Worm (Caenorhabditis elegans): ENCODE results near the gene rpn-9.

The rpn-9 gene

DNA sequence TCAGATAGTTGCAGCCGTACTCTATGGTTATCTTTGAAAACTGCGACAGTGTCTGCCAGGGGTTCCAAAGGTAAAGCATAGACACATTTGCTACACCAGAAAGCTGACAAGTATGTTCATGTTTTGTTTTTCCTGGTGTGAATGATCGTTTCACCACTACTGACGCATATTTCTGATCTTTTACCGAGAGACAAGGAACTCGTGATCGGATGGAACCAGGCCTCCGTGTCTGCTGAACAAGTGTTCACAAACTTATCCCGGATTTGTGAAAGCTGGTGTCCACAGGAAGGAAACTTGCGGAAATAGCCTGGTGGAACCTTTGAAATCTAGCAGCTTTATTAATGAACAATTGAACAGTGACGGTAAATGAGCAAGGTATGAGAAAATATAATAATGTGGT is 21.0 kb upstream of the rpn-9 start:
- TF ChIP-seq ztf-16 (tag; optimal IDR thresholded peaks at IDR 0.05) (no peak), sdc-2 (tag; optimal IDR thresholded peaks at IDR 0.05) (no peak), dmd-4 (tag; optimal IDR thresholded peaks at IDR 0.05; ENCODE audit: borderline replicate concordance) (no peak), ref-2 (tag; optimal IDR thresholded peaks at IDR 0.05) (no peak), tbx-7 (tag; optimal IDR thresholded peaks at IDR 0.05) (no peak), unc-55 (GFP tag; optimal IDR thresholded peaks at IDR 0.05) (no peak), hlh-13 (GFP tag; optimal IDR thresholded peaks at IDR 0.05) (no peak), hlh-6 (tag; optimal IDR thresholded peaks at IDR 0.05) (no peak), nhr-11 (tag; optimal IDR thresholded peaks at IDR 0.05) (no peak), unc-42 (tag; optimal IDR thresholded peaks at IDR 0.05) (no peak), nfya-1 (tag; optimal IDR thresholded peaks at IDR 0.05) (no peak), pha-4 (tag; optimal IDR thresholded peaks at IDR 0.05) (no peak), hlh-15 (tag; optimal IDR thresholded peaks at IDR 0.05) (no peak), nhr-232 (tag; optimal IDR thresholded peaks at IDR 0.05) (no peak), T23F11.4 (GFP tag; optimal IDR thresholded peaks at IDR 0.05) (no peak), eyg-1 (tag; optimal IDR thresholded peaks at IDR 0.05) (no peak), rnt-1 (tag; optimal IDR thresholded peaks at IDR 0.05) (no peak), ets-4 (tag; optimal IDR thresholded peaks at IDR 0.05) (no peak), ceh-19 (GFP tag; optimal IDR thresholded peaks at IDR 0.05) (no peak), npax-4 (tag; optimal IDR thresholded peaks at IDR 0.05) (no peak)

DNA sequence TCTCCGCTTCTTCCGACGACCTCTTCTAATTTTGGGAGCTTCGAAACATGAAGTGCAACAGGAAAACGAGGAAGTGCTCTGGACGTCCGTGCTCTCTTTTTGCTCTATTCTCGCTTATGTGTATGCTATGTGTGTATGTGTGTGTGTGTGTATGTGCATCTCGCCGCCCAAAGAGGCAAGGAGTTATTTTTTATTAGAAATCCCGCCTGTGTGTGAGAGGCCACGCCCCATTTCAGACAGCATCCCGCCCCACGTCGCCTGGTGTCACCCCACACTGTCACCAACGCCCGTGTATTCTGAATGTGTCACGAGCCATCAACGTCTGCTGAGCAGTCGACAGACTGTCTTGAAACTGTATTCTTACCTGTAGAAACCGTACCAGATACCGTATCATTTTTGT is 16.8 kb upstream of the rpn-9 start, which contains the start of gene T05B9.2:
T05B9.2 (plus strand) TSS at position 301 of the 400 bp plus-strand sequence.
- TF ChIP-seq fax-1 (tag; optimal IDR thresholded peaks at IDR 0.05) = no peak
- TF ChIP-seq dmd-4 (tag; optimal IDR thresholded peaks at IDR 0.05; ENCODE audit: borderline replicate concordance) = no peak
- TF ChIP-seq ref-2 (tag; optimal IDR thresholded peaks at IDR 0.05) = no peak
- no peak for TF ChIP-seq zip-5 (tag; optimal IDR thresholded peaks at IDR 0.05)
- TF ChIP-seq unc-42 (tag; optimal IDR thresholded peaks at IDR 0.05) = no peak
- TF ChIP-seq ttx-3 (tag; optimal IDR thresholded peaks at IDR 0.05) = no peak
- no peak for TF ChIP-seq unc-3 (GFP tag; conservative IDR thresholded peaks at IDR 0.05)
- no peak for TF ChIP-seq unc-3 (tag; optimal IDR thresholded peaks at IDR 0.05)
- no peak for TF ChIP-seq ceh-31 (tag; optimal IDR thresholded peaks at IDR 0.05)
- TF ChIP-seq hlh-15 (tag; optimal IDR thresholded peaks at IDR 0.05) = no peak
- TF ChIP-seq madf-2 (tag; optimal IDR thresholded peaks at IDR 0.05) = no peak
- TF ChIP-seq ceh-48 (tag; optimal IDR thresholded peaks at IDR 0.05) = no peak
- no peak for TF ChIP-seq hlh-6 (tag; optimal IDR thresholded peaks at IDR 0.05)
- TF ChIP-seq F13H6.1 (tag; optimal IDR thresholded peaks at IDR 0.05) = no peak
- no peak for TF ChIP-seq ceh-34 (tag; optimal IDR thresholded peaks at IDR 0.05)
- TF ChIP-seq ceh-30 (tag; optimal IDR thresholded peaks at IDR 0.05) = no peak
- no peak for TF ChIP-seq C38D4.7 (GFP tag; optimal IDR thresholded peaks at IDR 0.05)
- TF ChIP-seq elt-4 (tag; optimal IDR thresholded peaks at IDR 0.05) = no peak

DNA sequence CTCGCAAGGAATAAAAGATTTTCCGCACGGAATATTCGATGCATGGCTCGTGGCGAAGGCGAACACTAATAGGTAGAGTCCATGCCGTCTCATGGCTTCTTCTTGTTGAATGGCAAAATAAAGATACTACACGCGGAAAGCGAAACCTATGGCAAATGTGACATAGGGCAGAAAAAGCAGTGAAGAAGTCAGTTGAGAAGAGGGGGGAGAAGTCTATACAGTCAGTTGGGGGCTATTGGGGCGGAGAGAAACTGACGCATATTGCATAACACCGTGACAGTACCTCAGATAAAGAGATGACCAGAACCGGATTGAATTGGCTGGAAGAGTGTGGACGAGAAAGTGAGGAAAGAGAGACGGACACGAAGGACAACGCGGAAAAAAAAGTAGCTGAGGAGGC is 8.7 kb upstream of the rpn-9 start, which contains the start of gene T06D8.10:
T06D8.10 (minus strand) TSS at position 101 of the 400 bp plus-strand sequence.
- TF ChIP-seq elt-2 (tag; optimal IDR thresholded peaks at IDR 0.05) (no peak), Y22D7AL.16 (tag; optimal IDR thresholded peaks at IDR 0.05) (no peak), ceh-6 (GFP tag; optimal IDR thresholded peaks at IDR 0.05) (no peak), sdc-2 (tag; optimal IDR thresholded peaks at IDR 0.05) (peak; percentile 11)

DNA sequence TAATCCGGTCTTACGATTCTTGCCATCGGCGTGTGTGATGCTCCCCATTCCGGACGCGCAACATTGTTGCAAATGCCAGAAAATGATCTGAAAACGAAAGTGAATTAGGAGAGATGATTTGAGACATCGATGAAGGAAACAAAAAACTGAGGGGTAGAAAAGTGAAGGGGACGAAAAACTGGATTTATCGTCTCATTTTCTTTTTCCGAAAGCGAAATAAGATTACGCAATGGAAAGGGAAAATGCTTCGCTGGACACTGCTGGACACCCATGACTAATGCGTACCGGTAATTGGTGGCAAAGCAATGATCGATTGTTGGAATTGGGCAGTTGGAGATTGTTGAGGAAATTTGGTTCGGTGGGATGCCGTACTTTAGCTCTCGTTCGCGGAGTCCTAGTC is 7.8 kb upstream of the rpn-9 start:
- TF ChIP-seq nhr-232 (tag; optimal IDR thresholded peaks at IDR 0.05) = no peak
- TF ChIP-seq ceh-9 (tag; optimal IDR thresholded peaks at IDR 0.05) = no peak
- TF ChIP-seq pha-2 (tag; optimal IDR thresholded peaks at IDR 0.05) = no peak
- TF ChIP-seq elt-2 (tag; optimal IDR thresholded peaks at IDR 0.05) = no peak
- no peak for TF ChIP-seq nfya-1 (tag; optimal IDR thresholded peaks at IDR 0.05)
- TF ChIP-seq tbx-2 (tag; optimal IDR thresholded peaks at IDR 0.05) = no peak
- TF ChIP-seq lin-11 (tag; optimal IDR thresholded peaks at IDR 0.05) = no peak
- TF ChIP-seq ahr-1 (tag; optimal IDR thresholded peaks at IDR 0.05) = no peak
